Fruit fly (Drosophila melanogaster): ENCODE data around the gene CG31715.
A peak's percentile ranks its signal among the peaks of the same experiment; 100 is the strongest.

Gene CG31715

DNA sequence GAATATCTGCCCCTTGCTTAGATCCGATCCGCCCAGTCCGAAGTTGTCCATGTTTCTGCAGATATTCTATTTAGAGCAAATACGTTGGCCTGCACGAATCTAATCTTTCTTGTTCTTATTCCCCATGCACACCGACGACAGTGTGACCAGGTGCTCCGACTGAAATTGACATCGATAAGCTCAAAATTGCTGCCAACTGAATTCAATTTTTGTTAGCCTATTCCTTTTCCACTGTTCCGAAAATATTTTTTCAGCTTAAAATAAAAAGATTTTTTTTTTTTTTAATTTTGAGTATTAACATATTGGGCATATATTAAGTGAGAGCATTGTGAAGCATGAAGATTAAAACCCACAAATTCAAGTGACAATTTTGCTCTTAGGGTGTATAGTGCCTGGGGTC lies 37.6 kb upstream of the CG31715 start, which contains the start of gene nmd (continued):
- TF ChIP-seq Meics (GFP tag; optimal IDR thresholded peaks at IDR 0.05) (no peak), ab (GFP tag; optimal IDR thresholded peaks at IDR 0.05) (no peak), schlank (tag; optimal IDR thresholded peaks at IDR 0.05) (no peak), gem (tag; optimal IDR thresholded peaks at IDR 0.05) (peak; percentile 16), MBD-R2 (GFP tag; IDR thresholded peaks at IDR 0.05) (peak; percentile 89), MTF-1 (GFP tag; optimal IDR thresholded peaks at IDR 0.05; ENCODE audit: borderline replicate concordance) (no peak), crc (GFP tag; optimal IDR thresholded peaks at IDR 0.05) (no peak), prd (optimal IDR thresholded peaks at IDR 0.05) (no peak), prd (GFP tag; IDR thresholded peaks at IDR 0.05) (peak; percentile 4; the same call in 1 of the 3 replicates), dpn (GFP tag; optimal IDR thresholded peaks at IDR 0.05) (peak in 1 of 2 experiments; percentile 12), gcm2 (GFP tag; optimal IDR thresholded peaks at IDR 0.05) (no peak), disco-r (GFP tag; optimal IDR thresholded peaks at IDR 0.05) (no peak), wdn (GFP tag; IDR thresholded peaks at IDR 0.05) (no peak), CrebB (tag; optimal IDR thresholded peaks at IDR 0.05) (no peak), CG11093 (GFP tag; IDR thresholded peaks at IDR 0.05) (no peak), bab2 (GFP tag; optimal IDR thresholded peaks at IDR 0.05) (no peak), CG5180 (GFP tag; optimal IDR thresholded peaks at IDR 0.05) (no peak), CG7963 (GFP tag; IDR thresholded peaks at IDR 0.05; ENCODE audit: partially characterized antibody) (no peak), Hmr (GFP tag; optimal IDR thresholded peaks at IDR 0.05) (peak; percentile 32)

DNA sequence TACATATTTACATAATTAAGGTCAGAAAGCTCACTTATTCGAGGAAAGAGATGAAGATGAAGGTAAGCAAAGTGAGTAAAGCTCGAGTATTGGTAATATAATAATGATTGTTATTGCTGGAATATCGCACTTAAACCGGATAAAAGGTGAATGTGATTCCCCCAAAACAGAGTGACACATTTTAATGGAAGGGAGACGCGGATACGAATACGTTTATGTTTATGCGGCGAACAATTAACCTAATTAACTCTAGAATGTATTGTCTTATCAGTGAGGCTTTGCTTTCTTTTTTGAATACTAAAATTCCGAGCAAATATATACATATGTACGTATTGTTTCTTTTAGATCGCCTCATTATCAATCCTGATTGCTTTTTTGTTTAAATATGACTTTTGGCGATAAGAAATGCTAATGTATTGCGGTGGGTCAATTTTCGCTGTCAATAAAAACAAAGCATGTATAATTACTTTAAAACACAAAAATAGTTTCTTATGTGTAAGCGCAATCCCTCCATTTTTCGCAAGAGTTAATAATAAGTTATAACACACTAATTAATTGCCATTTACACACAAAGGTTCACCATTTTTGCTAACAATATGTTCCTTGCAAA lies 35.8 kb upstream of the CG31715 start:
- TF ChIP-seq sens (GFP tag) (peak; percentile 42), lov (optimal IDR thresholded peaks at IDR 0.05) (no peak), lov (GFP tag; IDR thresholded peaks at IDR 0.05) (no peak), trh (GFP tag; optimal IDR thresholded peaks at IDR 0.05) (no peak)

DNA sequence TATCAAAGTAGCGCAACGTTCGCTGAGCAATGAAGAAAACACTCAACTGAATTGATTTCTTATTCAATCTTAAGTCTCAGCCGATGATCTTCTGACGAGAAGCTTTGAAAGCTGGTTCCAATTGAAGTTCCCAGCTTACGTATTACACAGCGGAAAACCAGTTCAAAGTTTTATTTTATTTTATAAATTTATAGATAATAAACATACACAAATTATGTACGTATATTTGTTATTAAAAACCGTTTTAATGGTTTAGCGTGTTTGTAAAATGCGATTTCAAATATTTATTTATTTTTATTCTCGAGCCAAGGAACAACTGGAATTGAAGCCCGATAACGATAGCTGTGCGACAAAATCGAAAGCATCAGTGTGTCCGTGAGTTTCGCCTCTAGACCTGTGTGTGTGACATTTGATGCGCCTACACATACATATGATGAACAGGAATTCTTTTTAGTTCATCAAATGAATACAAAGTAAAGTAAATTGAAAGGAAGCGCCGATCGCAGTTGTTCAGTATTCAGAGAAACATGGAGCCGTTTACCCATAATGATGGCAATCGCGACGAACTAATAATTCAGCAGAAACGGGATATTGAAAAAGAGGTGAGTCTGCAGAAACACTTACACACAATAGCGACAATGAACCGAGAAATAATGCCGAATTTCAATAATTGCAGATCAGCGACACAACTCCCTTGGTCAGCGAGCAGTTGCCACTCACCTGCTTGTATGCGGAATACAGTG lies 34.7 kb upstream of the CG31715 start, which contains the start of the genes CG5390 and CG4968:
Gene CG5390 (minus strand): TSS at position 77 of the 743 bp plus-strand sequence.
Gene CG4968 (plus strand): TSS at position 405 of the 743 bp plus-strand sequence.
- TF ChIP-seq amos (GFP tag; IDR thresholded peaks at IDR 0.05; ENCODE audit: partially characterized antibody) = no peak; the same call in 1 of the 2 replicates
- TF ChIP-seq CG33557 (GFP tag; optimal IDR thresholded peaks at IDR 0.05) = peak; percentile 32
- peak; percentile 44; the same call in 1 of the 4 replicates for TF ChIP-seq Dll (GFP tag; IDR thresholded peaks at IDR 0.05; ENCODE audit: partially characterized antibody)
- TF ChIP-seq CG13624 (GFP tag; optimal IDR thresholded peaks at IDR 0.05) = peak; percentile 43
- peak; percentile 38 for TF ChIP-seq ewg (GFP tag; optimal IDR thresholded peaks at IDR 0.05)
- TF ChIP-seq CG17361 (GFP tag; IDR thresholded peaks at IDR 0.05) = peak; percentile 62; the same call in 2 of the 3 replicates
- TF ChIP-seq corto (GFP tag; optimal IDR thresholded peaks at IDR 0.05) = peak; percentile 79
- TF ChIP-seq Dref (GFP tag; IDR thresholded peaks at IDR 0.05) = peak; percentile 86
- peak; percentile 7 for TF ChIP-seq dmrt11E (tag; optimal IDR thresholded peaks at IDR 0.05)
- TF ChIP-seq scrt (GFP tag; optimal IDR thresholded peaks at IDR 0.05) = no peak
- no peak for TF ChIP-seq btn (GFP tag; optimal IDR thresholded peaks at IDR 0.05)
- peak; percentile 18 for TF ChIP-seq schlank (tag; optimal IDR thresholded peaks at IDR 0.05)
- 0 out of 4 replicates have a peak, but pooled peaks have one; percentile 65 for TF ChIP-seq chinmo (GFP tag; IDR thresholded peaks at IDR 0.05; ENCODE audit: partially characterized antibody)
- no peak for TF ChIP-seq jigr1 (GFP tag; IDR thresholded peaks at IDR 0.05)
- no peak for TF ChIP-seq bigmax (GFP tag; optimal IDR thresholded peaks at IDR 0.05)
- peak; percentile 65 for TF ChIP-seq HHEX (GFP tag; optimal IDR thresholded peaks at IDR 0.05)
- peak; percentile 66 for TF ChIP-seq lmd (GFP tag; IDR thresholded peaks at IDR 0.05)
- no peak for TF ChIP-seq Dek (tag; optimal IDR thresholded peaks at IDR 0.05)
- no peak for TF ChIP-seq dimm (GFP tag; IDR thresholded peaks at IDR 0.05)
- TF ChIP-seq toy (GFP tag; IDR thresholded peaks at IDR 0.05) = no peak
- peak; percentile 68 for TF ChIP-seq HmgZ (tag; optimal IDR thresholded peaks at IDR 0.05)
- no peak for TF ChIP-seq Dip2 (GFP tag; IDR thresholded peaks at IDR 0.05)
- no peak for TF ChIP-seq CG3726 (GFP tag; IDR thresholded peaks at IDR 0.05)
- TF ChIP-seq CG13296 (GFP tag; optimal IDR thresholded peaks at IDR 0.05) = peak; percentile 82
- peak; percentile 50 for TF ChIP-seq fd96Cb (tag; optimal IDR thresholded peaks at IDR 0.05)
